Fruit fly (Drosophila melanogaster) whole organism, embryonic: ENCODE data around the gene Evi5.

Source experiments
- BtbVII ChIP-seq: fragments of 200-800 bp; sonication (Bioruptor generic); optimal IDR thresholded peaks from 3 replicates; lab custom pipeline; 2017; ENCODE audit warnings: missing biosample characterization, mild to moderate bottlenecking, missing genetic modification characterization
- CG10431 ChIP-seq: fragments of 200-800 bp; sonication (Bioruptor generic); optimal IDR thresholded peaks from 3 replicates; lab custom pipeline; 2018; ENCODE audit warnings: missing biosample characterization, mild to moderate bottlenecking, missing genetic modification characterization
- CG11504 ChIP-seq: fragments of 200-800 bp; sonication (Bioruptor generic); optimal IDR thresholded peaks from 3 replicates; lab custom pipeline; 2019; ENCODE audit warnings: missing biosample characterization, mild to moderate bottlenecking, missing genetic modification characterization, moderate library complexity
- CG12155 ChIP-seq: fragments of 200-800 bp; sonication (Bioruptor generic); optimal IDR thresholded peaks from 3 replicates; lab custom pipeline; 2016; ENCODE audit warnings: missing biosample characterization, missing genetic modification characterization
- CG13287 ChIP-seq: fragments of 200-800 bp; sonication (Bioruptor generic); IDR thresholded peaks from 2 replicates; pipeline ENCODE4 v1.3.6; 2022; ENCODE audit warnings: missing biosample characterization, missing genetic modification characterization; ENCODE audit not compliant: partially characterized antibody
- CG17385 ChIP-seq: fragments of 200-800 bp; sonication (Bioruptor generic); optimal IDR thresholded peaks from 3 replicates; lab custom pipeline; 2018; ENCODE audit warnings: missing biosample characterization, mild to moderate bottlenecking, missing genetic modification characterization
- CG17829 ChIP-seq: fragments of 200-800 bp; optimal IDR thresholded peaks from 2 replicates; lab custom pipeline; 2019; ENCODE audit warnings: missing biosample characterization, mild to moderate bottlenecking, missing genetic modification characterization, moderate library complexity
- CG2678 ChIP-seq: fragments of 200-800 bp; sonication (Bioruptor generic); optimal IDR thresholded peaks from 3 replicates; lab custom pipeline; 2019; ENCODE audit warnings: missing biosample characterization, mild to moderate bottlenecking, missing genetic modification characterization, moderate library complexity
- CG30431 ChIP-seq: fragments of 200-800 bp; sonication (Bioruptor generic); optimal IDR thresholded peaks from 2 replicates; lab custom pipeline; 2017; ENCODE audit warnings: missing biosample characterization, missing genetic modification characterization
- CG5953 ChIP-seq: fragments of 200-800 bp; sonication (Bioruptor generic); IDR thresholded peaks from 2 replicates; pipeline ENCODE4 v1.3.6; 2022; ENCODE audit warnings: missing biosample characterization, missing genetic modification characterization
- CTCF ChIP-seq: fragments of 200-800 bp; sonication (Bioruptor generic); optimal IDR thresholded peaks from 2 replicates; lab custom pipeline; 2017; ENCODE audit warnings: missing biosample characterization, mild to moderate bottlenecking, missing genetic modification characterization, moderate library complexity
- Dip3 ChIP-seq: fragments of 200-800 bp; sonication (Bioruptor generic); optimal IDR thresholded peaks from 3 replicates; lab custom pipeline; 2016; ENCODE audit warnings: missing biosample characterization, missing genetic modification characterization
- Dp ChIP-seq: fragments of 200-800 bp; sonication (Bioruptor generic); optimal IDR thresholded peaks from 2 replicates; lab custom pipeline; 2018; ENCODE audit warnings: missing biosample characterization, mild to moderate bottlenecking, missing genetic modification characterization, moderate library complexity
- Fer2 ChIP-seq: fragments of 200-800 bp; sonication (Bioruptor generic); optimal IDR thresholded peaks from 2 replicates; lab custom pipeline; 2018; ENCODE audit warnings: missing biosample characterization, mild to moderate bottlenecking, missing genetic modification characterization, moderate library complexity
- HHEX ChIP-seq: fragments of 200-800 bp; sonication (Bioruptor generic); optimal IDR thresholded peaks from 3 replicates; lab custom pipeline; 2017; ENCODE audit warnings: missing biosample characterization, mild to moderate bottlenecking, missing genetic modification characterization, missing genetic modification reagents
- HLH3B ChIP-seq: fragments of 200-800 bp; sonication (Bioruptor generic); IDR thresholded peaks from 2 replicates; pipeline ENCODE4 v1.3.6; 2022; ENCODE audit warnings: missing biosample characterization, missing genetic modification characterization
- Max ChIP-seq: fragments of 200-800 bp; sonication (Bioruptor generic); optimal IDR thresholded peaks from 2 replicates; lab custom pipeline; 2016; ENCODE audit warnings: missing biosample characterization, mild to moderate bottlenecking, missing genetic modification characterization
- Myb ChIP-seq: fragments of 200-800 bp; sonication (Bioruptor generic); optimal IDR thresholded peaks from 2 replicates; lab custom pipeline; 2016; ENCODE audit warnings: missing biosample characterization, missing genetic modification characterization
- Pdp1 ChIP-seq, 2 experiments: fragments of 200-800 bp; sonication (Bioruptor generic); optimal IDR thresholded peaks; 3 replicates each; lab custom pipeline; 2016; ENCODE audit warnings: missing biosample characterization in 2 of 2, missing genetic modification characterization in 2 of 2, mild to moderate bottlenecking in 1 of 2, moderate library complexity in 1 of 2
- Sox102F ChIP-seq: fragments of 200-800 bp; sonication (Bioruptor generic); optimal IDR thresholded peaks from 2 replicates; lab custom pipeline; 2018; ENCODE audit warnings: missing biosample characterization, mild to moderate bottlenecking, missing genetic modification characterization, moderate library complexity
- Usf ChIP-seq: fragments of 200-800 bp; sonication (Bioruptor generic); optimal IDR thresholded peaks from 2 replicates; lab custom pipeline; 2017; ENCODE audit warnings: missing genotype, missing biosample characterization, missing genetic modification characterization
- abd-A ChIP-seq: fragments of 200-800 bp; sonication (Bioruptor generic); optimal IDR thresholded peaks from 3 replicates; lab custom pipeline; 2019; ENCODE audit warnings: missing biosample characterization, mild to moderate bottlenecking, missing genetic modification characterization, moderate library complexity
- bab2 ChIP-seq: fragments of 200-800 bp; sonication (Bioruptor generic); optimal IDR thresholded peaks from 2 replicates; lab custom pipeline; 2016; ENCODE audit warnings: missing biosample characterization, missing genetic modification characterization
- bbx ChIP-seq: fragments of 200-800 bp; sonication (Bioruptor generic); IDR thresholded peaks from 2 replicates; pipeline ENCODE4 v1.3.6; 2022; ENCODE audit warnings: missing biosample characterization, missing genetic modification characterization; ENCODE audit not compliant: partially characterized antibody
- chm ChIP-seq: fragments of 200-800 bp; sonication (Bioruptor generic); IDR thresholded peaks from 2 replicates; pipeline ENCODE4 v1.3.6; 2022; ENCODE audit warnings: missing biosample characterization, missing genetic modification characterization
- chn ChIP-seq: fragments of 200-800 bp; sonication (Bioruptor generic); optimal IDR thresholded peaks from 2 replicates; lab custom pipeline; 2016; ENCODE audit warnings: missing biosample characterization, missing genetic modification characterization
- grau ChIP-seq: fragments of 200-800 bp; optimal IDR thresholded peaks from 3 replicates; lab custom pipeline; 2019; ENCODE audit warnings: missing biosample characterization, mild to moderate bottlenecking, missing genetic modification characterization, moderate library complexity
- gt ChIP-seq: fragments of 200-800 bp; sonication (Bioruptor generic); IDR thresholded peaks from 2 replicates; pipeline ENCODE4 v1.3.6; 2022; ENCODE audit warnings: missing biosample characterization, missing genetic modification characterization
- ham ChIP-seq: fragments of 200-800 bp; sonication (Bioruptor generic); IDR thresholded peaks from 2 replicates; pipeline ENCODE4 v1.3.6; 2022; ENCODE audit warnings: missing biosample characterization, missing genetic modification characterization
- ind ChIP-seq: fragments of 200-800 bp; sonication (Bioruptor generic); optimal IDR thresholded peaks from 3 replicates; lab custom pipeline; 2016; ENCODE audit warnings: missing biosample characterization, missing genetic modification characterization
- jigr1 ChIP-seq: fragments of 200-800 bp; sonication (Bioruptor generic); IDR thresholded peaks from 3 replicates; pipeline ENCODE4 v1.3.6; 2022; ENCODE audit warnings: missing biosample characterization, missing genetic modification characterization
- klu ChIP-seq: fragments of 200-800 bp; sonication (Bioruptor generic); IDR thresholded peaks from 2 replicates; pipeline ENCODE4 v1.3.6; 2022; ENCODE audit warnings: missing biosample characterization, missing genetic modification characterization
- odd ChIP-seq: fragments of 200-800 bp; sonication (Bioruptor generic); optimal IDR thresholded peaks from 2 replicates; lab custom pipeline; 2017; ENCODE audit warnings: missing biosample characterization, mild to moderate bottlenecking, missing genetic modification characterization
- onecut ChIP-seq: fragments of 200-800 bp; sonication (Bioruptor generic); IDR thresholded peaks from 2 replicates; pipeline ENCODE4 v1.3.6; 2022; ENCODE audit warnings: missing biosample characterization, missing genetic modification characterization
- pzg ChIP-seq: fragments of 200-800 bp; sonication (Bioruptor generic); optimal IDR thresholded peaks from 3 replicates; lab custom pipeline; 2018; ENCODE audit warnings: missing biosample characterization, mild to moderate bottlenecking, missing genetic modification characterization, moderate library complexity
- sug ChIP-seq: fragments of 200-800 bp; optimal IDR thresholded peaks from 2 replicates; lab custom pipeline; 2019; ENCODE audit warnings: missing biosample characterization, mild to moderate bottlenecking, missing genetic modification characterization, moderate library complexity
- tgo ChIP-seq: fragments of 200-800 bp; sonication (Bioruptor generic); IDR thresholded peaks from 3 replicates; pipeline ENCODE4 v1.3.6; 2022; ENCODE audit warnings: missing biosample characterization, missing genetic modification characterization
- unc-4 ChIP-seq: fragments of 200-800 bp; sonication (Bioruptor generic); IDR thresholded peaks from 2 replicates; pipeline ENCODE4 v1.3.6; 2022; ENCODE audit warnings: missing biosample characterization, missing genetic modification characterization; ENCODE audit not compliant: partially characterized antibody

Gene Evi5

DNA sequence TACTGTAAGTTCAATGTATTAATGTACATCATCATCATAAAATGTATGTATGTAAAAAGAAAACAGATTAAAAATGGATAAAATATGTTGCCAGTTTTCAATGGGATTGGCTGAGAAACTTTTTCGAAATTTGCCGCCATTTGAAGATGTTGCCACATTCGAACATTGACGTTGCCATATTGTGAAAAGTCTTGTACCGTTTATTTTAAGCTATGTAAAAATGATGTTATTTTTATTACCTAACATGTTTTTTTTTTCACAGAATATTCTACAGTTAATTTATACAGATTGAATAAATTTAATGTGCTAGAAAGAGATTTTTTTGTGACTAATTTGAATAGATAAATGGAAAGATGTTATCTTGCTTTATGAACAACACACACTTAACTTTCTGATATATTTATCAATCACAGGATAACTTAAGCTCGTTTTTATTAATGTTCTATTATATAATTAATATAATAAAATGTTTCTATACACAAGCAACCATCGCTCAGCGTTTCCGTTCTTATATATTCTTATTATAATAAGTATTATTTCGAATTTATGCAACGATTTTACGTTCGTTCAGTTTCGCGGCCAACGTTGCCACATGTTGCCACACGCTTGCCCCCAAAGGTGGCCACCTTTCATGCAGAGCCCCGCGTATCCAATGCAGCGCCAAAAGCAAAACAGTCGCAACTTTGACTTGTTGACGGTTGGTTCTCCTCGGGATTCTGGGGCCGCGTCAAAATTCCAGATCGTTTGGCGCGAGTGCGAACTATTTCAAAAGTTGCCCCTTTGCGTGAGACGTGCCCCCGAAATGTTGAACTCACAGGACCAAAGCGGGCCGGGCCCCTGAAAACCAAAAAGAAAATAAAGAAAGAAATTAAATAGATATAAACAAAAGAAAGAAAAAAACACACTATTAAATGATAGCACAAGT lies 5.0 kb upstream of the Evi5 start, which contains the start of gene CG43155 (continued):
- no peak for TF ChIP-seq ind (GFP tag; lab: Kevin White, UChicago)
- TF ChIP-seq CG2678 (tag; lab: Kevin White, UChicago), result no peak
- TF ChIP-seq Pdp1 (GFP tag; optimal IDR thresholded peaks at IDR 0.05; lab: Kevin White, UChicago), result peak in 1 of 2 experiments; percentile 51
- TF ChIP-seq bab2 (GFP tag; lab: Kevin White, UChicago), result no peak
- no peak for TF ChIP-seq CG10431 (GFP tag; lab: Kevin White, UChicago)
- TF ChIP-seq Max (GFP tag; lab: Kevin White, UChicago), result no peak
- TF ChIP-seq Dp (GFP tag; lab: Kevin White, UChicago), result peak; percentile 70
- no peak for TF ChIP-seq CG17829 (tag; lab: Kevin White, UChicago)
- no peak for TF ChIP-seq HHEX (GFP tag; lab: Kevin White, UChicago)
- TF ChIP-seq abd-A (tag; lab: Kevin White, UChicago), result no peak
- no peak for TF ChIP-seq Fer2 (tag; lab: Kevin White, UChicago)
- TF ChIP-seq Usf (GFP tag; lab: Kevin White, UChicago), result no peak
- peak; percentile 20 for TF ChIP-seq pzg (GFP tag; lab: Kevin White, UChicago)
- TF ChIP-seq CTCF (GFP tag; lab: Kevin White, UChicago), result peak; percentile 57
- TF ChIP-seq Sox102F (GFP tag; lab: Kevin White, UChicago), result no peak
- peak; percentile 42; the same call in 1 of the 2 replicates for TF ChIP-seq CG13287 (GFP tag; lab: Robert Waterston, UW)
- no peak for TF ChIP-seq HLH3B (GFP tag; lab: Robert Waterston, UW)
- TF ChIP-seq odd (GFP tag; lab: Kevin White, UChicago), result no peak
- TF ChIP-seq chm, result no peak
- TF ChIP-seq ham (GFP tag; lab: Robert Waterston, UW), result no peak
- no peak for TF ChIP-seq tgo
- no peak for TF ChIP-seq CG11504 (tag; lab: Kevin White, UChicago)
- TF ChIP-seq CG5953 (GFP tag; lab: Robert Waterston, UW), result no peak
- peak; percentile 34 for TF ChIP-seq Myb
- TF ChIP-seq, all 482 proteins: peak for 13

- TF ChIP-seq jigr1 (GFP tag; lab: Robert Waterston, UW) (no peak), onecut (GFP tag; lab: Robert Waterston, UW) (no peak), CG17385 (GFP tag; lab: Kevin White, UChicago) (no peak), CG12155 (GFP tag; lab: Kevin White, UChicago) (no peak), unc-4 (GFP tag; lab: Robert Waterston, UW) (no peak), Dip3 (no peak), sug (tag; lab: Kevin White, UChicago) (no peak), klu (GFP tag; lab: Robert Waterston, UW) (no peak), bbx (GFP tag; lab: Robert Waterston, UW) (no peak), CG30431 (GFP tag; lab: Kevin White, UChicago) (no peak), gt (GFP tag; lab: Robert Waterston, UW) (no peak), grau (tag; lab: Kevin White, UChicago) (no peak), chn (GFP tag; lab: Kevin White, UChicago) (no peak), BtbVII (GFP tag; lab: Kevin White, UChicago) (no peak)
These were observed 3.0 kb upstream of the Evi5 start for dm6 chrX:11457149-11457548.
